Fruit fly (Drosophila melanogaster): Measurements from ENCODE around the gene bai.

The bai gene

DNA sequence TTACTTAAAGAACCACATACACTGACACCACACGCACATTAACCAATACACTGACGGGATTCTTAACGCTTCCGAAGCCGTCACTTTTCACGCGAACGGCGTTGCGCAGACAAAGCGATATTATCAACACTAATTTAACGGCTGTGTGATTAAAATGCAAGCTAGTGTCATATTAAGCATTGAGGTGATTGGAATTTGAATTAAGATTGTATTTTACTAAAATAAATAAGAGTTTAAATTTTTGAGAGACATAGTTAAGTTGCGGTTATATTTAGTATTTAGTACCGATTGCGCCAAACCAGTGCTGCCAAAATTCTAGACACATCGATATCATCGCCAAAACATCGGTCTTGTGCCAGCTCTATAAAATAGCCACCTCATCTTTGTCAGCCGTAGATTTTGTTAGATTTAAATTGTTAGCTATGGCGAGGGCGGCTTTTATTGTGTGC lies at the start of gene bai, which contains the start of gene Ythdf:
Gene bai (plus strand): TSS at position 347 of the 449 bp plus-strand sequence.
Gene Ythdf (minus strand): TSS at position 222 of the 449 bp plus-strand sequence.
- TF ChIP-seq CG8478 (optimal IDR thresholded peaks at IDR 0.05) (no peak), Dll (optimal IDR thresholded peaks at IDR 0.05) (no peak), psq (optimal IDR thresholded peaks at IDR 0.05) (no peak), usp (GFP tag; optimal IDR thresholded peaks at IDR 0.05) (no peak), pan (optimal IDR thresholded peaks at IDR 0.05) (no peak), EcR (GFP tag; optimal IDR thresholded peaks at IDR 0.05) (no peak)

- TF ChIP-seq usp (GFP tag; optimal IDR thresholded peaks at IDR 0.05) (no peak), EcR (GFP tag; optimal IDR thresholded peaks at IDR 0.05) (no peak), Dll (optimal IDR thresholded peaks at IDR 0.05) (no peak), pan (optimal IDR thresholded peaks at IDR 0.05) (no peak), CG8478 (optimal IDR thresholded peaks at IDR 0.05) (no peak), psq (optimal IDR thresholded peaks at IDR 0.05) (no peak)
These were observed 42.7 kb upstream of the bai start for dm6 chr3R:24996502-24996901.

DNA sequence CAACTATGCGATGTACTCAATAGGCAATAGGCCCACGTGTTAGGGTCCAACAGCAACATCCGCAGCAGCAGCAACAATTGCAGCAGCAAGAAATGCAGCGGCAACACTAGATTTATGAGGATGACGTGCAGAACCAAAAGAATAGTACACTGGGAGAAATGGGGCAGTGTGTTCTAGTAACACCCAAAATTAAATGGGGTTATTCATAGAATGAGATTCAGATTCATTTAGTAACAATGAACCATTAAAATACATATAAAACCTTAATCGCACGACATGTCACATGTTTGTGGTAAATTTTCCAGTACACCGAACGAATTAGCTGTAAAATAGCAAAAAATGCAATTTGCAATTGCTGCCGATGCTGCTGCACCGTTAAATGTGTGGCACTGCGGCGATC lies 41.9 kb upstream of the bai start:
- TF ChIP-seq CG8478 (optimal IDR thresholded peaks at IDR 0.05) (no peak), pan (optimal IDR thresholded peaks at IDR 0.05) (no peak), EcR (GFP tag; optimal IDR thresholded peaks at IDR 0.05) (no peak), usp (GFP tag; optimal IDR thresholded peaks at IDR 0.05) (no peak), Dll (optimal IDR thresholded peaks at IDR 0.05) (no peak), psq (optimal IDR thresholded peaks at IDR 0.05) (no peak)

DNA sequence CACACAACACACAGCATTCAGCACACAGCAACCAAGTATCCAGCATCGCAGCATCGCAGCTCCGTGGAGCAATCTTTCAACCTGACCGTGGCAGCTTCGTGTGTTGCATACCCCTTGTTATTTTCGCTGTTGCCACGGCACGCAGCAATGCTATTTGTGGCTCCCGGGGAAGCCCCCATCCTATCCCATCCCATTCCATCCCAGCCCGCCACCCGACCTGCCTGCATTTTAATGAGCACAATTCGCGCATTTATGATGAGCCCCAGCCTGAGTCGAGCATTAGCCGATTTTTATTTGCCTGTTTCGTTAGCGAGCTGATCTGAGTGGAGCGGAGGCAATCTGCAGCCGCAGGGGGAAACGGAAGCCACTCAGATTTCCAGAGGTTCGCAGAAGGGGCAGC lies 39.6 kb upstream of the bai start:
- TF ChIP-seq pan (optimal IDR thresholded peaks at IDR 0.05) = no peak
- TF ChIP-seq EcR (GFP tag; optimal IDR thresholded peaks at IDR 0.05) = no peak
- no peak for TF ChIP-seq usp (GFP tag; optimal IDR thresholded peaks at IDR 0.05)
- TF ChIP-seq Dll (optimal IDR thresholded peaks at IDR 0.05) = no peak
- no peak for TF ChIP-seq CG8478 (optimal IDR thresholded peaks at IDR 0.05)
- TF ChIP-seq psq (optimal IDR thresholded peaks at IDR 0.05) = no peak

DNA sequence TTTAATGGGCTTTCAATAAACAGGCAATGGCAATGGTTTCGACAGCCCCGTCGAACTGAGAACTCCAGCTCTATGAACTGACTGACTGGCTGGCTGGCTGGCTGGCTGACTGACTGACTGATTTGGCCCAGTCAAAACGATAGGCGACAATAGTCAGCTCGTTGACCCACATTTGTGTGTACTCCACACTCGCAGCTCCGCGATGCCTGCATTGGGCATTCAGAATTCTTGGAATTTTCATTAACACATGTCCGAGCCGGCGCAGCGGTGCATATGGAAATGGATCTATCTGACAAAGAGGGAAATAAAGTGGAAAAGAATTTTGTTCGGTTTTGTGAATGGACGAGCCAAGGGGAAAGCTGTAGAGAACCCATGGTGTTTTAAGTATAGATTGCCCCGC lies 36.9 kb upstream of the bai start:
- no peak for TF ChIP-seq CG8478 (optimal IDR thresholded peaks at IDR 0.05)
- TF ChIP-seq Dll (optimal IDR thresholded peaks at IDR 0.05) = no peak
- TF ChIP-seq EcR (GFP tag; optimal IDR thresholded peaks at IDR 0.05) = no peak
- TF ChIP-seq pan (optimal IDR thresholded peaks at IDR 0.05) = no peak
- TF ChIP-seq psq (optimal IDR thresholded peaks at IDR 0.05) = no peak
- no peak for TF ChIP-seq usp (GFP tag; optimal IDR thresholded peaks at IDR 0.05)

- TF ChIP-seq usp (GFP tag; optimal IDR thresholded peaks at IDR 0.05) (no peak), Dll (optimal IDR thresholded peaks at IDR 0.05) (no peak), CG8478 (optimal IDR thresholded peaks at IDR 0.05) (no peak), pan (optimal IDR thresholded peaks at IDR 0.05) (no peak), EcR (GFP tag; optimal IDR thresholded peaks at IDR 0.05) (no peak), psq (optimal IDR thresholded peaks at IDR 0.05) (no peak)
These were observed 35.1 kb upstream of the bai start for dm6 chr3R:25004064-25004463.

DNA sequence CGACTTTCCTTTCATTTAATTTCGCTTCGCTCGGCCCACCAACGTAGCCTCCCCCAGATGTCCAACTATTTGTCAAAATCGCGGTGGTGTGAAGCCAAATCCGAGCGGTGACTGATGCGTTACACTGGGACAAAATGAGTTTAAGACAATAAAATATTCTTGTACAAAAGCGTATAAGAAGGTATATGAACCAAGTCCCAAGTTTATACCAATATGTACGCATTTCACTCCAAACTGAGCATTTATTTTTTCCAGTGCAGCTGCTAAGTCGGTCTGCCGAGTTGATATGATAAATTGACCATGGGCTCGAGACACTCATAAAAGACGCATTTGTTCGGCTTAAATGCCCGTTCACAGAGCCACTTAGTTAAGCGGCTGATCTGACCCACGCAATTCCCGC lies 34.4 kb upstream of the bai start:
- TF ChIP-seq CG8478 (optimal IDR thresholded peaks at IDR 0.05) (no peak), Dll (optimal IDR thresholded peaks at IDR 0.05) (no peak), EcR (GFP tag; optimal IDR thresholded peaks at IDR 0.05) (peak in 1 of 2 experiments; percentile 23), pan (optimal IDR thresholded peaks at IDR 0.05) (no peak), usp (GFP tag; optimal IDR thresholded peaks at IDR 0.05) (no peak)

DNA sequence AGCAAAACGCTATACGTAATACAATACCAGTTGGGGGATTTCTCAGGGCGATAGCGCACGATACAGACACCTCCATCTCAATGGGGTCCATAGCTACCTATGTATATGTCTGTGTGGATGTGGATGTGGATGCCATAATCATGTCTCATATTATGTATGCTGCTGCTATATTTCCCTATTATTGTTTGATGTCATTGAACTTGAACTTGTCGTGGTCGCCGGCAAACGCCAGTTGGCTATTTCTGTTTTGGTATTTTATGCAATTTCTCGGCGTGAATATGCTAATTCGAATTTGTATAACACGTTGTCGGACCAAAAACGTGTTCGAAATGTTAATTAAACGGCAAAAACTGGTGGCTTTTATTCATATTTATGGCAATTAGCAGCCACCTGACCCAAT lies 33.4 kb upstream of the bai start:
- TF ChIP-seq usp (GFP tag; optimal IDR thresholded peaks at IDR 0.05) = no peak
- TF ChIP-seq CG8478 (optimal IDR thresholded peaks at IDR 0.05) = no peak
- TF ChIP-seq Dll (optimal IDR thresholded peaks at IDR 0.05) = no peak
- TF ChIP-seq psq (optimal IDR thresholded peaks at IDR 0.05) = no peak
- no peak for TF ChIP-seq pan (optimal IDR thresholded peaks at IDR 0.05)
- TF ChIP-seq EcR (GFP tag; optimal IDR thresholded peaks at IDR 0.05) = no peak

DNA sequence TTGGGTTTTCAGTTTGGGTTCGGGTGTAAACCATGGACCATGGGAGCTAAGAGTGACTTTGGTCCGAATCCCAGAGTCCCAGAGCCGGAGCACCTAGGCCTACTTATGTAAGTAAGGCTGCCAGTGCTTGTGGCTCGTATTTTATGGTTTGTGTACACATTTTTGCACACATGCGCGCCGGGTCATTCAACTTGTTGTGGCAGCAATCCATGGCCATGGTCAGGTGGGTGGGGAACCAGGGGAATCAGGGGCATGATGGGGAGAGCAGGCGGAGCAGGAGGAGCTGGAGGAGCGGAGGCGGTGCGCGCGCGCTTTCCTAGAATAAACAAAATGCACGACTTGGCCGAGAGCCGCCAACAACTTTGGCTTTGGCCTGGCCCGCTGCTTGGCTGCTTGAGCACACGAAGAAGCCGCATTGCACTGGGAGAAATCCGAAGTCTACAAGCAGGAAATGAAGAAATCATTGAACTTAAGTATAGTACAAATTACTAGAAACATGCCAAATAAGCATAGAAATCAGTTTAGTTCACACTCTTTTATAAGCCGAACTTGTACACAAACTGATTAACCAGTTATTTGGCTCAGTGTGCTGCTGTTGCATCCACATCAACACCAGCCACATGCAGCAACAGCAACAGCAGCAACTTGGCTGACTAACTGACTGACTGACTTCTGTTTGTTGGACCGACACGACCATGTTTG lies 29.3 kb upstream of the bai start:
- no peak for TF ChIP-seq CG8478 (optimal IDR thresholded peaks at IDR 0.05)
- TF ChIP-seq psq (optimal IDR thresholded peaks at IDR 0.05) = no peak
- no peak for TF ChIP-seq Dll (optimal IDR thresholded peaks at IDR 0.05)
- TF ChIP-seq usp (GFP tag; optimal IDR thresholded peaks at IDR 0.05) = no peak
- no peak for TF ChIP-seq pan (optimal IDR thresholded peaks at IDR 0.05)
- peak in 1 of 2 experiments; percentile 90 for TF ChIP-seq EcR (GFP tag; optimal IDR thresholded peaks at IDR 0.05)

- TF ChIP-seq psq (optimal IDR thresholded peaks at IDR 0.05) (no peak), pan (optimal IDR thresholded peaks at IDR 0.05) (no peak), CG8478 (optimal IDR thresholded peaks at IDR 0.05) (no peak), Dll (optimal IDR thresholded peaks at IDR 0.05) (no peak), EcR (GFP tag; optimal IDR thresholded peaks at IDR 0.05) (no peak), usp (GFP tag; optimal IDR thresholded peaks at IDR 0.05) (no peak)
These were observed 27.2 kb upstream of the bai start for dm6 chr3R:25012016-25012415.

DNA sequence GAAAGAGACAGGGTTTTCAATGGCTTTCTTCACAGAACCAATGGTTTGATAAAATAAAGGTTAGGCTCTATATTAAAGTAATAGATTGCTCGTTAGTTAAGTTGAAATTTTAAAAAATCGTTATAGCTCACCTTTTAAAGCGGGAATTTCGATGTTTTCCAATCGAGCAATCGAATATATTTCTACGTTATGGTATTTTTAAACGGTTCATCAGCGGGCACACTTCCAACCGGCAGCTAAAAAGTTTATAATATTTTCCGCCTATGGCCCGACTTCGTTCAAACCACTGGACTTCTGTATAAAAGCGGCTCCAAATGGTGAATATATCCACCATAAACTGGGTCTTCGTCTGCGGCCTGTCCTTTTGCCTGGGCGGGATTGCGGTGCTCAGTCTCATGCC lies 16.1 kb upstream of the bai start, which contains the start of gene beta4GalT7:
Gene beta4GalT7 (plus strand): TSS at position 201 of the 400 bp plus-strand sequence.
- no peak for TF ChIP-seq CG8478 (optimal IDR thresholded peaks at IDR 0.05)
- no peak for TF ChIP-seq Dll (optimal IDR thresholded peaks at IDR 0.05)

DNA sequence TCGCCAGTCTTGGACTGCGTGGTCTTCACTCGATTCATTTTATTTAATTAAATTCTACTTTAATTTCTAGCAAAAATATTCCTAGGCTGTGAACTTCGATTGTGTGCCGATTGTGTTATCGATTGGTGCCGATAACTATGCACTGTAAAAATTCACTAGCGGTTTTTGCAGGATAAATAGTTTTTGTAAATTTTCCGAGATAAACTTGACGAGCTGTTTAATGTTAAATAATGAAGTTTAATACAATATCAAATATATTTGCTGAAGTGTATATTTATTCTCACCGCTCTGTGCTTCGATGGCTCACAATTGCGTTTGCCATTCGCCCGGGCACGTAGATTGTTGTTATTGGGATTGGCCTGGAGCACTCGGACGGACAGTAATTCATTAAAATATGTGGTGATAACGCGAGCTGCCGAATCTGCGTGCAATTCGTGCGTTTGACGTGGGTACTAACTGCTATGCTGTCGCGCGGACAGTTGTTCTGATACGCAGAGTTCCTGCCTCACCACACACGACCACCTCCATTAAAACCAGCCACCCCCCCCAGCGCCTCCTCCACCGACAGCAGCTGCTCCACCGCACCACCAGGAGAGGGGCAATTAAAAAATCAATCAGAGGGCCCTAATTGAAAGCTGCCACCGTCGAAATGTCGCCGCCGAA lies 14.1 kb upstream of the bai start, which contains the start of the genes EMC6 and Hr96:
Gene EMC6 (minus strand): TSS at position 123 of the 663 bp plus-strand sequence.
Gene Hr96 (plus strand): TSS at position 341 of the 663 bp plus-strand sequence.
- TF ChIP-seq usp (GFP tag; optimal IDR thresholded peaks at IDR 0.05) (no peak), CG8478 (optimal IDR thresholded peaks at IDR 0.05) (no peak), psq (optimal IDR thresholded peaks at IDR 0.05) (no peak), EcR (GFP tag; optimal IDR thresholded peaks at IDR 0.05) (no peak), pan (optimal IDR thresholded peaks at IDR 0.05) (no peak), Dll (optimal IDR thresholded peaks at IDR 0.05) (no peak)

Measured in whole organism.